Fruit fly (Drosophila melanogaster) Kc167 (cell line): ENCODE data around the gene Hou.

ENCODE experiments used
- h ChIP-seq: fragments of >200 bp; optimal IDR thresholded peaks from 3 replicates; lab custom pipeline; 2018; ENCODE audit warnings: missing external identifiers
- insv ChIP-seq: fragments of >200 bp; optimal IDR thresholded peaks from 3 replicates; lab custom pipeline; 2018; ENCODE audit warnings: missing external identifiers
- psq ChIP-seq: fragments of >200 bp; optimal IDR thresholded peaks from 2 replicates; lab custom pipeline; 2017; ENCODE audit warnings: missing external identifiers

DNA sequence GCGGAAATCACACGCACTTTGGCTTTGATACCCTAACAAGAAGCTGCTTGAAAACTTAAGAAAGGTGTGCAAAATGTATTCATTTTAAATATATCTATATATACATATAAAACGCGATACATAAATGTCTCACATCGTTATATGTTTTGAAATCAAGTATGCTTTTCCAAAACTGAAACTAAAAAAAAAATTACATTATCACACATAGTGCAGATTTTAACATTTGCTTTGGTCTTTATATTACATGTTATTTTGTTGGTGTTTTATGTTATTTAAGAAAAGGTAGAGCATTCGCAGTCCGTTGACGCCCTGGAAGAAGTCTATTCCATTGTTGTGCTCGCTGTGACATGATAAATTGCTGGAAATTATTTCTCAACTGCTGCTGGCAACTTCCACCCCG, 32.1 kb downstream of the Hou start:
- TF ChIP-seq h (lab: Kevin White, UChicago), result no peak
- no peak for TF ChIP-seq insv (lab: Kevin White, UChicago)
- no peak for TF ChIP-seq psq (lab: Kevin White, UChicago)
